Fruit fly (Drosophila melanogaster) whole organism, embryonic: Measurements from ENCODE around the gene CG6398.

Experiments
- Abd-B ChIP-seq: fragments of 200-800 bp; sonication (Bioruptor generic); optimal IDR thresholded peaks from 2 replicates; lab custom pipeline; 2018; ENCODE audit warnings: missing biosample characterization, mild to moderate bottlenecking, missing genetic modification characterization, moderate library complexity
- CG13894 ChIP-seq: fragments of 200-800 bp; sonication (Bioruptor generic); optimal IDR thresholded peaks from 3 replicates; lab custom pipeline; 2018; ENCODE audit warnings: missing biosample characterization, mild to moderate bottlenecking, missing genetic modification characterization, moderate library complexity
- CG6254 ChIP-seq: fragments of 200-800 bp; sonication (Bioruptor generic); optimal IDR thresholded peaks from 3 replicates; lab custom pipeline; 2017; ENCODE audit warnings: mild to moderate bottlenecking, missing biosample characterization, missing genetic modification reagents, missing genetic modification characterization
- CG9609 ChIP-seq: fragments of 200-800 bp; sonication (Bioruptor generic); optimal IDR thresholded peaks from 3 replicates; lab custom pipeline; 2016; ENCODE audit warnings: missing biosample characterization, missing genetic modification characterization
- D19B ChIP-seq: fragments of 200-800 bp; sonication (Bioruptor generic); optimal IDR thresholded peaks from 2 replicates; lab custom pipeline; 2017; ENCODE audit warnings: missing biosample characterization, mild to moderate bottlenecking, missing genetic modification characterization
- Ets65A ChIP-seq: fragments of 200-800 bp; sonication (Bioruptor generic); peaks from one replicate; lab custom pipeline; 2016; ENCODE audit warnings: missing biosample characterization, missing genetic modification characterization
- Myb ChIP-seq: fragments of 200-800 bp; sonication (Bioruptor generic); optimal IDR thresholded peaks from 2 replicates; lab custom pipeline; 2016; ENCODE audit warnings: missing biosample characterization, missing genetic modification characterization
- Sox100B ChIP-seq: fragments of 200-800 bp; sonication (Bioruptor generic); optimal IDR thresholded peaks from 3 replicates; lab custom pipeline; 2018; ENCODE audit warnings: missing biosample characterization, mild to moderate bottlenecking, missing genetic modification characterization
- Xrp1 ChIP-seq: fragments of 200-800 bp; sonication (Bioruptor generic); IDR thresholded peaks from 2 replicates; pipeline ENCODE4 v1.3.6; 2022; ENCODE audit warnings: missing biosample characterization, missing genetic modification characterization
- disco-r ChIP-seq: fragments of 200-800 bp; sonication (Bioruptor generic); optimal IDR thresholded peaks from 2 replicates; lab custom pipeline; 2016; ENCODE audit warnings: missing biosample characterization, missing genetic modification characterization
- fru ChIP-seq: fragments of >200 bp; optimal IDR thresholded peaks from 2 replicates; lab custom pipeline; 2017
- slp2 ChIP-seq: fragments of 200-800 bp; sonication (Bioruptor generic); optimal IDR thresholded peaks from 2 replicates; lab custom pipeline; 2016; ENCODE audit warnings: missing biosample characterization, missing genetic modification characterization
- unpg ChIP-seq: fragments of 200-800 bp; sonication (Bioruptor generic); optimal IDR thresholded peaks from 3 replicates; lab custom pipeline; 2018; ENCODE audit warnings: missing biosample characterization, mild to moderate bottlenecking, missing genetic modification characterization, moderate library complexity
- zfh1 ChIP-seq: fragments of 200-800 bp; sonication (Bioruptor generic); IDR thresholded peaks from 3 replicates; pipeline ENCODE4 v1.3.6; 2022; ENCODE audit warnings: missing biosample characterization, missing genetic modification characterization

DNA sequence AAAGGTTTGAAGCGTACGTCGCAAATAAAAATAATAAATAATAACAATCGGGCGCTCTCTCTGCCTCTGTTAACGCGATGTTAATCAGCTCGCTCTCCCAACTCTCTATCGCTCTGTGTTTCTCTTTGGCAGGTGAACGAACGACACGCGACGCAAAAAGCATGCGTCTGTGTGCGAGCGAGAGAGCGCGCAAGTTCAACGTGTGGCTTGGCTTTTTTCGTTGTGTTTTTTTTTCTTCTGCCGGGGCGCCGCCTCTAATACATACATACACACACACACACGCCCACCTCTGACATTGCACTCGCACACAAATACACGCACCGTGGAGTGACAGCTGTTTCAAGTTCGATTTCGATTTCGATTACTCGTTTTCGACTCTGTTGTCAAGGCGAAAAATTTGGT is 48.0 kb downstream of the CG6398 start:
- no peak for TF ChIP-seq CG6254 (GFP tag; lab: Kevin White, UChicago)
- no peak for TF ChIP-seq zfh1 (GFP tag; lab: Robert Waterston, UW)
- TF ChIP-seq Ets65A (GFP tag; lab: Kevin White, UChicago): no peak
- TF ChIP-seq unpg (GFP tag; lab: Kevin White, UChicago): no peak
- no peak for TF ChIP-seq disco-r (GFP tag; lab: Kevin White, UChicago)
- TF ChIP-seq CG9609 (GFP tag; lab: Kevin White, UChicago): no peak
- no peak for TF ChIP-seq Xrp1
- TF ChIP-seq Sox100B (GFP tag; lab: Kevin White, UChicago): no peak
- no peak for TF ChIP-seq fru (lab: Kevin White, UChicago)
- no peak for TF ChIP-seq Abd-B
- no peak for TF ChIP-seq slp2 (GFP tag; lab: Kevin White, UChicago)
- TF ChIP-seq CG13894 (tag; lab: Kevin White, UChicago): no peak
- no peak for TF ChIP-seq Myb (GFP tag; lab: Kevin White, UChicago)
- TF ChIP-seq D19B (GFP tag; lab: Kevin White, UChicago): no peak
